Fruit fly (Drosophila melanogaster) whole organism, pupa: ENCODE results near the gene Tyler.

Experiments
- CG14655 ChIP-seq: fragments of 200-800 bp; sonication (Bioruptor generic); optimal IDR thresholded peaks from 3 replicates; lab custom pipeline; 2017; ENCODE audit warnings: mild to moderate bottlenecking, missing biosample characterization, missing genetic modification reagents, missing genetic modification characterization
- CG15710 ChIP-seq: fragments of 200-800 bp; sonication (Bioruptor generic); optimal IDR thresholded peaks from 2 replicates; lab custom pipeline; 2018; ENCODE audit warnings: missing biosample characterization, mild to moderate bottlenecking, missing genetic modification characterization, moderate library complexity
- CG17806 ChIP-seq: fragments of 200-800 bp; sonication (Bioruptor generic); optimal IDR thresholded peaks from 2 replicates; lab custom pipeline; 2018; ENCODE audit warnings: missing biosample characterization, mild to moderate bottlenecking, missing genetic modification characterization, moderate library complexity
- CG32121 ChIP-seq: fragments of 200-800 bp; sonication (Bioruptor generic); IDR thresholded peaks from 2 replicates; pipeline ENCODE4 v1.3.6; 2022; ENCODE audit warnings: missing biosample characterization, missing genetic modification characterization
- CG4496 ChIP-seq: fragments of 200-800 bp; sonication (Bioruptor generic); IDR thresholded peaks from 3 replicates; pipeline ENCODE4 v1.3.6; 2022; ENCODE audit warnings: missing biosample characterization, missing genetic modification characterization
- CG8159 ChIP-seq: fragments of 200-800 bp; sonication (Bioruptor generic); optimal IDR thresholded peaks from 3 replicates; lab custom pipeline; 2018; ENCODE audit warnings: missing biosample characterization, mild to moderate bottlenecking, missing genetic modification characterization, moderate library complexity
- D1 ChIP-seq: fragments of 200-800 bp; sonication (Bioruptor generic); optimal IDR thresholded peaks from 2 replicates; lab custom pipeline; 2018; ENCODE audit warnings: missing biosample characterization, mild to moderate bottlenecking, missing genetic modification characterization, moderate library complexity
- EcR ChIP-seq: fragments of 200-800 bp; sonication (Bioruptor generic); optimal IDR thresholded peaks from 3 replicates; lab custom pipeline; 2019; ENCODE audit warnings: missing biosample characterization, missing genetic modification characterization, mild to moderate bottlenecking, moderate library complexity, missing genetic modification reagents
- Ets98B ChIP-seq: fragments of 200-800 bp; sonication (Bioruptor generic); IDR thresholded peaks from 2 replicates; pipeline ENCODE4 v1.3.6; 2022; ENCODE audit warnings: missing biosample characterization, missing genetic modification characterization
- Pif1A ChIP-seq: fragments of 200-800 bp; sonication (Bioruptor generic); optimal IDR thresholded peaks from 3 replicates; lab custom pipeline; 2016; ENCODE audit warnings: missing biosample characterization, missing genetic modification characterization
- Pif1B ChIP-seq: fragments of 200-800 bp; sonication (Bioruptor generic); optimal IDR thresholded peaks from 3 replicates; lab custom pipeline; 2016; ENCODE audit warnings: missing biosample characterization, missing genetic modification characterization
- fd96Ca ChIP-seq: fragments of 200-800 bp; sonication (Bioruptor generic); IDR thresholded peaks from 3 replicates; pipeline ENCODE4 v1.3.6; 2022; ENCODE audit warnings: missing biosample characterization, missing genetic modification characterization
- gl ChIP-seq: fragments of 200-800 bp; sonication (Bioruptor generic); optimal IDR thresholded peaks from 2 replicates; lab custom pipeline; 2018; ENCODE audit warnings: missing biosample characterization, mild to moderate bottlenecking, missing genetic modification characterization

DNA sequence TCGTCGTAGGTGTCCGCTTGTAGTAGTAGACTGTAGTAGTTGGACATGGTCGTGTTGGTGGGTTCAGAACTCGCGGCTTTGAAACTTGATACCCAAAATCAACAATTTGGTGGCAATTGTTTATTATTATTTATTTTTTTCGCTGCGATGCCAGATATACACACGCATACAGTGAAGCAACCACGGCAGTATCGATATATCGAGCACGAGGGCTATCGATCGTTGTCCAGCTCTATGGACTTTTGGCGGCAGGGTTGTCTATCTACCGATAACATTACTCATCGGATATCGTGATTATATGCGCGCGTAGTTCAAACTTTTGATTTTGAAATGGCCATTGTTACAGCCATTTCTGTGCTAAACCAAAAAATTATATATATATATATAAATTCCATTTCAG is 9.7 kb upstream of the Tyler start, which contains the start of gene CG14220:
- TF ChIP-seq Ets98B (GFP tag; lab: Robert Waterston, UW) (no peak), CG8159 (tag; lab: Kevin White, UChicago) (no peak), CG17806 (tag; lab: Kevin White, UChicago) (no peak), fd96Ca (GFP tag; lab: Robert Waterston, UW) (no peak), Pif1B (no peak), CG15710 (no peak), gl (tag; lab: Kevin White, UChicago) (no peak), CG14655 (no peak), D1 (tag; lab: Kevin White, UChicago) (no peak), Pif1A (GFP tag; lab: Kevin White, UChicago) (no peak), EcR (GFP tag; lab: Kevin White, UChicago) (no peak), CG32121 (GFP tag; lab: Robert Waterston, UW) (no peak), CG4496 (GFP tag; lab: Robert Waterston, UW) (no peak)
